Worm (Caenorhabditis elegans) whole organism, L2 larva: ENCODE measurements around the gene dhhc-4.

Experiments
- C34F6.9 ChIP-seq: fragments of 150-350 bp; optimal IDR thresholded peaks from 2 replicates; lab custom pipeline; 2014; ENCODE audit warnings: missing biosample characterization, missing genetic modification characterization
- Y55F3AM.14 ChIP-seq: fragments of 200-800 bp; sonication (Bioruptor generic); optimal IDR thresholded peaks from 2 replicates; lab custom pipeline; 2018; ENCODE audit warnings: mild to moderate bottlenecking, missing genetic modification characterization, missing compliant biosample characterization
- ZK546.5 ChIP-seq: sonication (generic microtip); optimal IDR thresholded peaks from 2 replicates; lab custom pipeline; 2017; ENCODE audit warnings: missing biosample characterization, missing genetic modification characterization
- alr-1 ChIP-seq: fragments of 150-350 bp; optimal IDR thresholded peaks from 2 replicates; lab custom pipeline; 2014; ENCODE audit warnings: missing biosample characterization, missing genetic modification characterization
- aly-2 ChIP-seq: fragments of 150-350 bp; optimal IDR thresholded peaks from 2 replicates; lab custom pipeline; 2014; ENCODE audit warnings: missing biosample characterization, missing genetic modification characterization
- crh-2 ChIP-seq: sonication (generic microtip); optimal IDR thresholded peaks from 2 replicates; lab custom pipeline; 2017; ENCODE audit warnings: missing biosample characterization, missing genetic modification characterization
- dmd-4 ChIP-seq: sonication (generic microtip); optimal IDR thresholded peaks from 2 replicates; lab custom pipeline; 2017; ENCODE audit warnings: missing biosample characterization, missing genetic modification characterization
- elt-1 ChIP-seq: fragments of 150-350 bp; optimal IDR thresholded peaks from 2 replicates; lab custom pipeline; 2014; ENCODE audit warnings: missing biosample characterization, missing genetic modification characterization
- fos-1 ChIP-seq: fragments of 150-350 bp; optimal IDR thresholded peaks from 2 replicates; lab custom pipeline; 2014; ENCODE audit warnings: missing biosample characterization, missing genetic modification characterization
- gmeb-1 ChIP-seq: fragments of 150-350 bp; optimal IDR thresholded peaks from 2 replicates; lab custom pipeline; 2014; ENCODE audit warnings: missing biosample characterization, missing genetic modification characterization
- lin-11 ChIP-seq: fragments of 150-350 bp; sonication (generic microtip); optimal IDR thresholded peaks from 2 replicates; lab custom pipeline; 2014; ENCODE audit warnings: missing biosample characterization, missing genetic modification characterization, inconsistent platforms, mixed read lengths
- lin-39 ChIP-seq: fragments of 150-350 bp; optimal IDR thresholded peaks from 2 replicates; lab custom pipeline; 2014; ENCODE audit warnings: missing biosample characterization, missing genetic modification reagents, missing genetic modification characterization
- lsy-2 ChIP-seq, 2 experiments: fragments of 150-350 bp in 1 of 2; sonication (generic microtip) in 1 of 2; optimal IDR thresholded peaks; 2 replicates each; lab custom pipeline; 2014 to 2017; ENCODE audit warnings: missing biosample characterization in 2 of 2, missing genetic modification characterization in 2 of 2
- mbf-1 ChIP-seq: sonication (generic microtip); optimal IDR thresholded peaks from 2 replicates; lab custom pipeline; 2017; ENCODE audit warnings: missing biosample characterization, missing genetic modification characterization
- mdl-1 ChIP-seq, 2 experiments: fragments of 150-350 bp in 1 of 2; sonication (generic microtip) in 1 of 2; optimal IDR thresholded peaks; 2 replicates each; lab custom pipeline; 2017; ENCODE audit warnings: missing biosample characterization in 2 of 2, missing genetic modification characterization in 2 of 2
- nhr-10 ChIP-seq: sonication (generic microtip); optimal IDR thresholded peaks from 2 replicates; lab custom pipeline; 2017; ENCODE audit warnings: missing biosample characterization, missing genetic modification characterization
- nhr-11 ChIP-seq: fragments of 150-350 bp; optimal IDR thresholded peaks from 2 replicates; lab custom pipeline; 2014; ENCODE audit warnings: missing biosample characterization, missing genetic modification characterization
- nhr-12 ChIP-seq: fragments of 150-350 bp; optimal IDR thresholded peaks from 2 replicates; lab custom pipeline; 2014; ENCODE audit warnings: missing biosample characterization, missing genetic modification characterization
- nhr-129 ChIP-seq: fragments of 150-350 bp; optimal IDR thresholded peaks from 2 replicates; lab custom pipeline; 2014; ENCODE audit warnings: missing biosample characterization, missing genetic modification characterization
- nhr-23 ChIP-seq: fragments of 150-350 bp; optimal IDR thresholded peaks from 2 replicates; lab custom pipeline; 2014; ENCODE audit warnings: missing biosample characterization, missing genetic modification reagents, missing genetic modification characterization
- nhr-237 ChIP-seq: fragments of 150-350 bp; optimal IDR thresholded peaks from 2 replicates; lab custom pipeline; 2014; ENCODE audit warnings: missing biosample characterization, missing genetic modification characterization
- nhr-25 ChIP-seq: fragments of 150-350 bp; sonication (generic microtip); optimal IDR thresholded peaks from 3 replicates; lab custom pipeline; 2014; ENCODE audit warnings: missing biosample characterization, missing genetic modification characterization
- nhr-6 ChIP-seq: fragments of 150-350 bp; optimal IDR thresholded peaks from 2 replicates; lab custom pipeline; 2014; ENCODE audit warnings: missing biosample characterization, missing genetic modification characterization
- peb-1 ChIP-seq: fragments of 150-350 bp; optimal IDR thresholded peaks from 2 replicates; lab custom pipeline; 2014; ENCODE audit warnings: missing biosample characterization, missing genetic modification characterization
- skn-1 ChIP-seq: sonication (generic microtip); optimal IDR thresholded peaks from 2 replicates; lab custom pipeline; 2017; ENCODE audit warnings: missing biosample characterization, missing genetic modification characterization
- sma-3 ChIP-seq: sonication (generic microtip); optimal IDR thresholded peaks from 2 replicates; lab custom pipeline; 2016; ENCODE audit warnings: missing genetic modification reagents, missing genetic modification characterization, missing compliant biosample characterization
- sma-9 ChIP-seq, 2 experiments: fragments of 150-350 bp in 1 of 2; sonication (generic microtip) in 1 of 2; optimal IDR thresholded peaks; 2 replicates each; lab custom pipeline; 2014 to 2016; ENCODE audit warnings: missing genetic modification characterization in 2 of 2, mild to moderate bottlenecking in 1 of 2, missing biosample characterization in 1 of 2, missing compliant biosample characterization in 1 of 2, missing genetic modification reagents in 1 of 2, moderate library complexity in 1 of 2
- snpc-4 ChIP-seq: fragments of 150-350 bp; optimal IDR thresholded peaks from 2 replicates; lab custom pipeline; 2014; ENCODE audit warnings: missing biosample characterization, missing genetic modification characterization
- unc-39 ChIP-seq: fragments of 150-350 bp; optimal IDR thresholded peaks from 2 replicates; lab custom pipeline; 2014; ENCODE audit warnings: missing biosample characterization, missing genetic modification characterization
- unc-55 ChIP-seq: fragments of 150-350 bp; sonication (generic microtip); optimal IDR thresholded peaks from 3 replicates; lab custom pipeline; 2014; ENCODE audit warnings: missing biosample characterization, missing genetic modification reagents, missing genetic modification characterization
- unc-62 ChIP-seq: fragments of 150-350 bp; optimal IDR thresholded peaks from 2 replicates; lab custom pipeline; 2014; ENCODE audit warnings: missing biosample characterization, missing genetic modification reagents, missing genetic modification characterization
- zag-1 ChIP-seq: fragments of 150-350 bp; optimal IDR thresholded peaks from 2 replicates; lab custom pipeline; 2014; ENCODE audit warnings: missing biosample characterization, missing genetic modification characterization
- ztf-1 ChIP-seq: fragments of 200-800 bp; sonication (Bioruptor generic); conservative IDR thresholded peaks from 2 replicates; pipeline ENCODE4 v1.3.6; 2022; ENCODE audit warnings: missing genetic modification characterization, missing compliant biosample characterization
- ztf-4 ChIP-seq: fragments of 150-350 bp; optimal IDR thresholded peaks from 2 replicates; lab custom pipeline; 2014; ENCODE audit warnings: missing biosample characterization, missing genetic modification characterization

Gene dhhc-4

DNA sequence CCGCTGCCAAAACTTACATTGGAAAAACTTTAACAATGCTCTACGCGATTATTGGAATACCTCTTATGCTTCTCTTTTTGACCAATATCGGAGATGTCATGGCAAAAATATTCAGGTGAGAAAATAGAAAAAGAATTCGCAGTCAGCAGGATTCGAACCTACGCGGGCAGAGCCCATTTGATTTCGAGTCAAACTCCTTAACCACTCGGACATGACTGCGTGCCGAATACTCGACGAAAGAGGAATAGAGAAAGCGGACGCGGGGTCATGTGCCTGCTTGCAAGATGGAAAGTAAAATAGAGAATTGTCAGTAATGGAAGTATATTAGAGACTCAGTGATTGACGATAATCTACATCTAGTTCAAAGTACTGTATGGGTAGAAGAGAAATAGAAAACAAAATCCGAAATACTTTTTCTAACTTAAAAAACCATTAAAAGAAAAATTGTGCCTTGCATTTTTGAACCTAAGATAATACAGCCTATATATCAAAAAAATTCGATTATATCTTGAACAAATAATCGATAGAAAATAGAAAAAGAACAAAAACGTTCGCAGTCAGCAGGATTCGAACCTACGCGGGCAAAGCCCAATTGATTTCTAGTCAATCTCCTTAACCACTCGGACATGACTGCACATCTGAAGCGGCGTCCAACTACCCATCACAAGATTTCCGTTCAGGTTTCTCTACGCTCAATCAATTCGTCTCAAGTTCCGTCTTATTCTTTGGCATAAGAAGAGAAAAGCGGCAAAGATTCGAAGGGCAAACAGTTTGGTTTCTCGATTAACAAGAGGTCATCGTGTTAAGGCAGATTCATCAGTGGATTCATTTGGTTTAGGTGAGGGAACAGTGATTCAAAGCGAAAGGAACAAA lies 5.9 kb downstream of the dhhc-4 start (continued):
- no peak for TF ChIP-seq nhr-12
- peak; percentile 16 for TF ChIP-seq sma-3
- TF ChIP-seq crh-2 (tag; lab: Kevin White, UChicago) = peak; percentile 58
- no peak for TF ChIP-seq nhr-237 (tag; lab: Kevin White, UChicago)
- TF ChIP-seq, all 48 proteins: peak for 16

DNA sequence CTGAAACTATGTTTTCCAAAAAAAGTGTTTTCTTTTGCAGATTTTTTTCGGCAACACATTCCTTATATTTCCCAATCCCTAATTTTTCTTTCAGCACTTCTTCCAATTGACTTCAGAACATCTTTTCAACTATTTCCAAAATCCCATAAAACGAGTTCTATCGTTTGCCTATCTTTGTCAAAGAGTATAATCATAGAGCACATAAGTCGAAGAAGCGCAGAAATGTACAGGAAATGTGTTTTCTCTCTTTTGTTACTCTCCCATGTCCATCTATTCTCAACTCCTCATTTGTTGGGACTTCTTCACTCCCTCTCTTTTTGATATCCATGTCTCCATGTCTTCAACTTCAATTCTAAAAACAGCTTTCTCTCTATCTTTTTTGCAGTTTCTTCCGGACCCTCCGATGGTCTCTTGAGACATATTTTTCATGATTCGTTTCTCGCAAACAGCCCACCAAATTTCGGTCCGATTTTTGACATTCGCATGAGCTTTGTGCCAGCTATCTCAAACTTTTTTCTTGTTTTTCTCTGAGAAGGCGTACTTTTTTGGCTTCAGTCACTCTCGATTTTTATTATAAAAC lies 7.3 kb downstream of the dhhc-4 start, which contains the start of gene twk-48:
twk-48 (plus strand) TSS at position 530 of the 580 bp plus-strand sequence.
- TF ChIP-seq sma-9 (GFP tag; optimal IDR thresholded peaks at IDR 0.05; lab: Kevin White, UChicago) (peak; percentile 7), sma-9 (tag; optimal IDR thresholded peaks at IDR 0.05; lab: Kevin White, UChicago) (no peak), C34F6.9 (tag; lab: Kevin White, UChicago) (peak; percentile 2), lin-11 (no peak)
- TF ChIP-seq, all 48 proteins: peak for 2

DNA sequence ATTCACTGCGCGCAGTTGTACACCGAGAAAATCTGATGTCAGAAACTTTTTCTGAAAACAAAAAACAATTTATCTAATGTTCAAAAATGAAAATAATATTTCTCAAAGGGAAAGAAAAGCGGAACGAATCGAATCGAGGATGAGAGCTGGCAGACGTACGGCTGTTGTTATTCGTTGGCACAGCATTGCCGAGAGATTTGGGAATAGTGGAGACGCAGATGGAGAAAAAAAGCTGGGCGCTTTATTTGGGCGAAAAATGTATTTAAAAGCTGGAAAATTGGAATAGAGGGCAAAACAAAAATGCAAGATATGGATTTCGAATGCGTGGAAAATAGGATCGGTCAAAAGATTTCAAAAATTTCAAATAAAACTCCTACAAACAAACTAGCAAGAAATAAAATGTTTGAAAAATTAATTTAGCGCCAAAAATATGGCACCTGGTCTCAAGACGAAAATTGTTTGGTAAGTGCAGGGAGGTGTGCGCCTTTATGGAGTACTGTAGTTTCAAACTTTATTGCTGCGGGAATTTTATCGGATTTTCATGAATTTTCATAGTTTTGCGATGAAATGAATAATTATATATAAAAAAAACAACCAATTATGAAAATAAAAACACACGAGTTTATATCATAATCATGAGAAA lies 8.3 kb downstream of the dhhc-4 start, which contains the start of gene gpdh-2:
gpdh-2 (minus strand) TSS at position 51 of the 643 bp plus-strand sequence.
- TF ChIP-seq aly-2 (tag; lab: Kevin White, UChicago) (no peak), nhr-10 (tag; lab: Kevin White, UChicago) (no peak), mbf-1 (no peak), Y55F3AM.14 (no peak), crh-2 (tag; lab: Kevin White, UChicago) (no peak), nhr-23 (tag; lab: Kevin White, UChicago) (no peak), nhr-129 (peak; percentile 27), fos-1 (tag; lab: Kevin White, UChicago) (no peak), zag-1 (tag; lab: Kevin White, UChicago) (no peak), sma-3 (no peak), ztf-1 (GFP tag; lab: Robert Waterston, UW) (no peak), nhr-12 (no peak), ztf-4 (no peak), gmeb-1 (tag; lab: Kevin White, UChicago) (no peak), snpc-4 (tag; lab: Kevin White, UChicago) (peak; percentile 9), elt-1 (tag; lab: Kevin White, UChicago) (no peak), nhr-11 (tag; lab: Kevin White, UChicago) (no peak), skn-1 (no peak), lsy-2 (tag; optimal IDR thresholded peaks at IDR 0.05; lab: Kevin White, UChicago) (peak in 1 of 2 experiments; percentile 14)

DNA sequence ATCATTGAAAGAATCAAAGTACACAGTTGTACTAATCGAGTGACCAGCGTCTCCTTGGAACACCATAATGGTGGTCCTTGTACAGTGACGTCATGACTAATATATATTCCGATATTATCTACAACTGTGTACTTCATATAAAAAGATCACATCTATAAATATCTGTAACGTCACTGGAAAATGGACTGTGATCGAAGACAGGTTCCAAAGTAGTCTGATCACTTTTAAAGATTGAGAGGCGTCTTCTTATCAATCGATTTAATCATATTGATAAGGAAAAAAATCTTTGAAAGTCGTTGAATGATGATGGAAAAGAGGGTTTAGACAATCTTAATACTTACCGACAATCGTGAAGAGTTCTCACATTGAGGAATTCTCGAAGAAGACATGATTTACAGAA lies 9.5 kb downstream of the dhhc-4 start:
- TF ChIP-seq sma-9 (GFP tag; optimal IDR thresholded peaks at IDR 0.05; lab: Kevin White, UChicago) (peak; percentile 78), sma-9 (tag; optimal IDR thresholded peaks at IDR 0.05; lab: Kevin White, UChicago) (no peak), fos-1 (tag; lab: Kevin White, UChicago) (peak; percentile 1), elt-1 (tag; lab: Kevin White, UChicago) (no peak), nhr-25 (tag; lab: Kevin White, UChicago) (peak; percentile 34)

- TF ChIP-seq aly-2 (tag; lab: Kevin White, UChicago) (no peak), unc-55 (GFP tag; lab: Kevin White, UChicago) (no peak), nhr-6 (tag; lab: Kevin White, UChicago) (no peak), ztf-4 (no peak), mbf-1 (no peak), unc-62 (GFP tag; lab: Kevin White, UChicago) (no peak), ZK546.5 (tag; lab: Kevin White, UChicago) (no peak), fos-1 (tag; lab: Kevin White, UChicago) (peak; percentile 56), nhr-25 (tag; lab: Kevin White, UChicago) (no peak), lin-11 (no peak), gmeb-1 (tag; lab: Kevin White, UChicago) (no peak), lin-39 (tag; lab: Kevin White, UChicago) (no peak), nhr-10 (tag; lab: Kevin White, UChicago) (no peak), lsy-2 (tag; optimal IDR thresholded peaks at IDR 0.05; lab: Kevin White, UChicago) (peak in 1 of 2 experiments; percentile 6), mdl-1 (tag; optimal IDR thresholded peaks at IDR 0.05; lab: Kevin White, UChicago) (no peak), nhr-237 (tag; lab: Kevin White, UChicago) (no peak), crh-2 (tag; lab: Kevin White, UChicago) (peak; percentile 50), dmd-4 (tag; lab: Kevin White, UChicago) (no peak), unc-39 (tag; lab: Kevin White, UChicago) (no peak), alr-1 (no peak), zag-1 (tag; lab: Kevin White, UChicago) (no peak), peb-1 (tag; lab: Kevin White, UChicago) (no peak)
Measured at ce11 chrIII:9857110-9857509, 10.5 kb downstream of the dhhc-4 start.
